Fruit fly (Drosophila melanogaster) S2 (cell line): ENCODE measurements around the gene CG14712.

Experiments used
- CG8478 ChIP-seq: fragments of >200 bp; optimal IDR thresholded peaks from 2 replicates; lab custom pipeline; 2018
- CTCF ChIP-seq, 2 experiments: fragments of >200 bp; optimal IDR thresholded peaks; 2 replicates each; lab custom pipeline; 2018

DNA sequence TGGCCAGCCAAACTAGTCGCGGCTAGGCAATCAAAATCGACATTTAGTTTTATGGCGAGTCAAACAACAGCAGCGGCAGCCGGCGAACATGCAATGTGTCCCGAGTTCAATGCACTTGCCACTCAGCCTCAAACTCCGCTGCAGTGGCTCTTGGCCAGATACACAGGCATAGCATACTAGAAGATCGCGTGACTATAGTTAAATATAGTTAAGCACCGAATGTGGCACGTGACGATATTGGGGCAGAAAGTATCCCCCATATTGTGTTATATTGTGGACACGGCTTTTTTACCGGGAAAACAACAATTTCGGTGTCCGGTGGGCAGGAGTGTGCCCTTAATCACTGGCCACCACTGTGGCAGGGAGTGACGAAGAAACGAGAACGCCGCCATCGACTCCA, 10.7 kb upstream of the CG14712 start:
- TF ChIP-seq CG8478 (lab: Kevin White, UChicago): no peak
- no peak for TF ChIP-seq CTCF (optimal IDR thresholded peaks at IDR 0.05; lab: Kevin White, UChicago)
